Fruit fly (Drosophila melanogaster) whole organism: ENCODE results near the gene CG13369.

Experiments
- CG8478 ChIP-seq: fragments of >200 bp; optimal IDR thresholded peaks from 2 replicates; lab custom pipeline; 2018; ENCODE audit warnings: inconsistent platforms
- Dll ChIP-seq: fragments of >200 bp; optimal IDR thresholded peaks from 2 replicates; lab custom pipeline; 2017
- EcR ChIP-seq, 2 experiments: fragments of >200 bp; optimal IDR thresholded peaks; 2 replicates each; lab custom pipeline; 2017; ENCODE audit warnings: missing biosample characterization in 2 of 2, missing genetic modification characterization in 2 of 2, missing genetic modification reagents in 2 of 2
- pan ChIP-seq: fragments of >200 bp; optimal IDR thresholded peaks from 2 replicates; lab custom pipeline; 2017
- psq ChIP-seq: fragments of >200 bp; optimal IDR thresholded peaks from 2 replicates; lab custom pipeline; 2017
- usp ChIP-seq: fragments of >200 bp; optimal IDR thresholded peaks from 2 replicates; lab custom pipeline; 2017; ENCODE audit warnings: missing biosample characterization, missing genetic modification characterization, mixed read lengths

DNA sequence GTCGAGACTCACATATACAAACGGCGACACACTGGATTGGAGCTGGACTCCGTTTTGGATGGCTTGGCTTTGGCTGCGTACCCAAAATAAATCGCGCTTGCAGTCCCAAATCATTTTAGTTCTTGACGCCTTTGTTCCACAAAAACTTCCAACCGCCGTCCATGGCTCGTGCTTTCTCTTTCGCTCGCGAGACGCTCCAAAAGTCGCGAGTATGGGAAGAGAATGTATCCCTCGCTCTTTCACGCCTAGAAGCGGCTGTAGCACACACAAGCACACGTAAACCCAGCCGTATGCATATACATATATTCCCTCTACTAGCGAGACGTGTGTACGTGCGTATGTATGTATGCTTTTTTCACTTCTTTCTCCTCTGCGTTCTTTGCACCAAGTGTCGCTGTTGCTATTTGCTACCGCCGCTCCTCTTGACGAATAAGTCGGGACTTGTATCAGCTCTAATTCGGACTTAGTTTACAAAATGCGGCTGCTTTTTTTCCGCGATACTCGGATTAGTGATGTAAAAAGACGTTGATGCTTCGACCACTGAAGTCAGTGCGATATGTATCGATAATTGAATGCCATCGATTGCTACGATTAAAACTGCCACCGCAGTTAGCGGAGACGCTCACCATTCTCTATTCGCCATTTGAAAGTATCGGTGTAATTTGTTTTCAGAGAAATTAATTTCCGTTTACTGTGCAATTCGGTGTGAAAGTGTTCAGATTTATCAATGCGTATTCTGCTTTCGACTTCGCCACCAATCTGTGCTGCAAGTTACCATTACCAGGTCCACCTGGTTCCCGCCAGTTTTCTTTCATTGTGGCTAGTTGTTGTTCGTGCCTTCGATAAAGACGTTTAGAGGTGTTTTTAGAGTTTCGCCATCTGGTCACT is 32.5 kb downstream of the CG13369 start, which contains the start of the genes Hmt4-20 and SkpA:
- TF ChIP-seq usp (GFP tag; lab: Kevin White, UChicago) (no peak), pan (no peak), psq (lab: Kevin White, UChicago) (no peak), EcR (GFP tag; optimal IDR thresholded peaks at IDR 0.05; lab: Kevin White, UChicago) (no peak), CG8478 (peak; percentile 44), Dll (lab: Kevin White, UChicago) (no peak)
